Fruit fly (Drosophila melanogaster) whole organism, embryonic: ENCODE measurements around the gene mahe.
A peak's percentile ranks its signal among the peaks of the same experiment; 100 is the strongest.

Experiments used
- Aef1 ChIP-seq: fragments of 200-800 bp; sonication (Bioruptor generic); IDR thresholded peaks from 3 replicates; pipeline ENCODE4 v1.3.6; 2022; ENCODE audit warnings: missing biosample characterization, missing genetic modification characterization
- B-H1 ChIP-seq: fragments of 200-800 bp; sonication (Bioruptor generic); IDR thresholded peaks from 3 replicates; pipeline ENCODE4 v1.3.6; 2022; ENCODE audit warnings: missing biosample characterization, missing genetic modification characterization
- BtbVII ChIP-seq: fragments of 200-800 bp; sonication (Bioruptor generic); optimal IDR thresholded peaks from 3 replicates; lab custom pipeline; 2017; ENCODE audit warnings: missing biosample characterization, mild to moderate bottlenecking, missing genetic modification characterization
- CG10209 ChIP-seq: fragments of 200-800 bp; sonication (Bioruptor generic); optimal IDR thresholded peaks from 3 replicates; lab custom pipeline; 2017; ENCODE audit warnings: missing biosample characterization, mild to moderate bottlenecking, missing genetic modification characterization, missing genetic modification reagents
- CG10321 ChIP-seq: fragments of 200-800 bp; sonication (Bioruptor generic); IDR thresholded peaks from 2 replicates; pipeline ENCODE4 v1.3.6; 2022; ENCODE audit warnings: missing biosample characterization, missing genetic modification characterization
- CG10654 ChIP-seq: fragments of 200-800 bp; sonication (Bioruptor generic); optimal IDR thresholded peaks from 2 replicates; lab custom pipeline; 2016; ENCODE audit warnings: missing biosample characterization, missing genetic modification characterization
- CG10979 ChIP-seq: fragments of 200-800 bp; sonication (Bioruptor generic); optimal IDR thresholded peaks from 2 replicates; lab custom pipeline; 2018; ENCODE audit warnings: missing biosample characterization, mild to moderate bottlenecking, missing genetic modification characterization, moderate library complexity
- CG11093 ChIP-seq: fragments of 200-800 bp; sonication (Bioruptor generic); IDR thresholded peaks from 3 replicates; pipeline ENCODE4 v1.3.6; 2022; ENCODE audit warnings: missing biosample characterization, missing genetic modification characterization
- CG13624 ChIP-seq: fragments of 200-800 bp; sonication (Bioruptor generic); optimal IDR thresholded peaks from 2 replicates; lab custom pipeline; 2016; ENCODE audit warnings: missing biosample characterization, missing genetic modification characterization
- CG15011 ChIP-seq: fragments of 200-800 bp; sonication (Bioruptor generic); optimal IDR thresholded peaks from 3 replicates; lab custom pipeline; 2018; ENCODE audit warnings: missing biosample characterization, mild to moderate bottlenecking, missing genetic modification characterization
- CG16863 ChIP-seq: fragments of 200-800 bp; sonication (Bioruptor generic); optimal IDR thresholded peaks from 3 replicates; lab custom pipeline; 2016; ENCODE audit warnings: missing biosample characterization, missing genetic modification characterization
- CG1832 ChIP-seq: fragments of 200-800 bp; sonication (Bioruptor generic); optimal IDR thresholded peaks from 2 replicates; lab custom pipeline; 2017; ENCODE audit warnings: missing biosample characterization, mild to moderate bottlenecking, missing genetic modification characterization, inconsistent platforms
- CG18619 ChIP-seq: fragments of 200-800 bp; sonication (Bioruptor generic); optimal IDR thresholded peaks from 3 replicates; lab custom pipeline; 2017; ENCODE audit warnings: missing biosample characterization, mild to moderate bottlenecking, missing genetic modification characterization
- CG2116 ChIP-seq: fragments of 200-800 bp; sonication (Bioruptor generic); optimal IDR thresholded peaks from 3 replicates; lab custom pipeline; 2018; ENCODE audit warnings: missing biosample characterization, mild to moderate bottlenecking, missing genetic modification characterization
- CG2129 ChIP-seq: fragments of 200-800 bp; sonication (Bioruptor generic); IDR thresholded peaks from 2 replicates; pipeline ENCODE4 v1.3.6; 2022; ENCODE audit warnings: missing biosample characterization, missing genetic modification characterization; ENCODE audit not compliant: partially characterized antibody
- CG2712 ChIP-seq: fragments of 200-800 bp; optimal IDR thresholded peaks from 3 replicates; lab custom pipeline; 2019; ENCODE audit warnings: missing biosample characterization, mild to moderate bottlenecking, missing genetic modification characterization, moderate library complexity
- CG30431 ChIP-seq: fragments of 200-800 bp; sonication (Bioruptor generic); optimal IDR thresholded peaks from 2 replicates; lab custom pipeline; 2017; ENCODE audit warnings: missing biosample characterization, missing genetic modification characterization
- CG31224 ChIP-seq: fragments of 200-800 bp; sonication (Bioruptor generic); IDR thresholded peaks from 2 replicates; pipeline ENCODE4 v1.3.6; 2022; ENCODE audit warnings: missing biosample characterization, missing genetic modification characterization
- CG3838 ChIP-seq: fragments of 200-800 bp; sonication (Bioruptor generic); optimal IDR thresholded peaks from 3 replicates; lab custom pipeline; 2016; ENCODE audit warnings: missing biosample characterization, missing genetic modification characterization
- CG5180 ChIP-seq: fragments of 200-800 bp; sonication (Bioruptor generic); optimal IDR thresholded peaks from 3 replicates; lab custom pipeline; 2017; ENCODE audit warnings: missing biosample characterization, missing genetic modification characterization, mild to moderate bottlenecking, moderate library complexity, missing genetic modification reagents
- CG7556 ChIP-seq: fragments of 200-800 bp; sonication (Bioruptor generic); optimal IDR thresholded peaks from 2 replicates; lab custom pipeline; 2017; ENCODE audit warnings: missing biosample characterization, mild to moderate bottlenecking, missing genetic modification characterization
- CG7928 ChIP-seq: fragments of 200-800 bp; sonication (Bioruptor generic); optimal IDR thresholded peaks from 2 replicates; lab custom pipeline; 2017; ENCODE audit warnings: missing biosample characterization, mild to moderate bottlenecking, missing genetic modification characterization
- CG9727 ChIP-seq: fragments of 200-800 bp; sonication (Bioruptor generic); optimal IDR thresholded peaks from 3 replicates; lab custom pipeline; 2017; ENCODE audit warnings: missing biosample characterization, mild to moderate bottlenecking, missing genetic modification characterization
- D ChIP-seq, 2 experiments: fragments of 200-800 bp in 1 of 2; fragments of >200 bp in 1 of 2; sonication (Bioruptor generic) in 1 of 2; optimal IDR thresholded peaks; 2 replicates in 1 of 2; 3 replicates in 1 of 2; lab custom pipeline; 2017; ENCODE audit warnings: mild to moderate bottlenecking in 1 of 2, missing biosample characterization in 1 of 2, missing genetic modification characterization in 1 of 2, missing genetic modification reagents in 1 of 2
- HHEX ChIP-seq: fragments of 200-800 bp; sonication (Bioruptor generic); optimal IDR thresholded peaks from 3 replicates; lab custom pipeline; 2017; ENCODE audit warnings: missing biosample characterization, mild to moderate bottlenecking, missing genetic modification characterization, missing genetic modification reagents
- Hmx ChIP-seq: fragments of 200-800 bp; sonication (Bioruptor generic); optimal IDR thresholded peaks from 2 replicates; lab custom pipeline; 2016; ENCODE audit warnings: missing biosample characterization, missing genetic modification characterization
- Hr51 ChIP-seq, 2 experiments: fragments of 200-800 bp; sonication (Bioruptor generic); optimal IDR thresholded peaks; 2 replicates in 1 of 2; 3 replicates in 1 of 2; lab custom pipeline; 2016 to 2018; ENCODE audit warnings: missing biosample characterization in 2 of 2, missing genetic modification characterization in 2 of 2, mild to moderate bottlenecking in 1 of 2, moderate library complexity in 1 of 2
- Max ChIP-seq: fragments of 200-800 bp; sonication (Bioruptor generic); optimal IDR thresholded peaks from 2 replicates; lab custom pipeline; 2016; ENCODE audit warnings: missing biosample characterization, mild to moderate bottlenecking, missing genetic modification characterization
- Meics ChIP-seq: fragments of 200-800 bp; sonication (Bioruptor generic); optimal IDR thresholded peaks from 2 replicates; lab custom pipeline; 2017; ENCODE audit warnings: missing biosample characterization, mild to moderate bottlenecking, missing genetic modification characterization
- Mes4 ChIP-seq: fragments of 200-800 bp; sonication (Bioruptor generic); optimal IDR thresholded peaks from 2 replicates; lab custom pipeline; 2016; ENCODE audit warnings: missing biosample characterization, missing genetic modification characterization
- Myb ChIP-seq: fragments of 200-800 bp; sonication (Bioruptor generic); optimal IDR thresholded peaks from 2 replicates; lab custom pipeline; 2016; ENCODE audit warnings: missing biosample characterization, missing genetic modification characterization
- Neu2 ChIP-seq: fragments of 200-800 bp; sonication (Bioruptor generic); optimal IDR thresholded peaks from 3 replicates; lab custom pipeline; 2016; ENCODE audit warnings: missing biosample characterization, missing genetic modification characterization, borderline replicate concordance
- dimm ChIP-seq: fragments of 200-800 bp; sonication (Bioruptor generic); IDR thresholded peaks from 2 replicates; pipeline ENCODE4 v1.3.6; 2022; ENCODE audit warnings: missing biosample characterization, missing genetic modification characterization
- gem ChIP-seq: fragments of 200-800 bp; sonication (Bioruptor generic); optimal IDR thresholded peaks from 2 replicates; lab custom pipeline; 2019; ENCODE audit warnings: missing biosample characterization, mild to moderate bottlenecking, missing genetic modification characterization, moderate library complexity
- hkb ChIP-seq, 2 experiments: fragments of 200-800 bp in 1 of 2; fragments of >200 bp in 1 of 2; sonication (Bioruptor generic) in 1 of 2; IDR thresholded peaks in 1 of 2; optimal IDR thresholded peaks in 1 of 2; 2 replicates each; pipeline versions ENCODE4 v1.3.6 to Lab custom; 2017 to 2022; ENCODE audit warnings: missing biosample characterization in 1 of 2, missing genetic modification characterization in 1 of 2
- inv ChIP-seq: fragments of 200-800 bp; sonication (Bioruptor generic); IDR thresholded peaks from 2 replicates; pipeline ENCODE4 v1.3.6; 2022; ENCODE audit warnings: missing biosample characterization, missing genetic modification characterization; ENCODE audit not compliant: partially characterized antibody
- jigr1 ChIP-seq: fragments of 200-800 bp; sonication (Bioruptor generic); IDR thresholded peaks from 3 replicates; pipeline ENCODE4 v1.3.6; 2022; ENCODE audit warnings: missing biosample characterization, missing genetic modification characterization
- kay ChIP-seq: fragments of 200-800 bp; sonication (Bioruptor generic); optimal IDR thresholded peaks from 2 replicates; lab custom pipeline; 2016; ENCODE audit warnings: missing biosample characterization, missing genetic modification characterization
- maf-S ChIP-seq: fragments of 200-800 bp; sonication (Bioruptor generic); optimal IDR thresholded peaks from 2 replicates; lab custom pipeline; 2016; ENCODE audit warnings: missing biosample characterization, missing genetic modification characterization
- mirr ChIP-seq: fragments of 200-800 bp; sonication (Bioruptor generic); optimal IDR thresholded peaks from 3 replicates; lab custom pipeline; 2018; ENCODE audit warnings: missing biosample characterization, mild to moderate bottlenecking, missing genetic modification characterization
- nerfin-1 ChIP-seq: fragments of 200-800 bp; sonication (Bioruptor generic); optimal IDR thresholded peaks from 3 replicates; lab custom pipeline; 2019; ENCODE audit warnings: missing biosample characterization, mild to moderate bottlenecking, missing genetic modification characterization, moderate library complexity
- nmo ChIP-seq: fragments of 200-800 bp; sonication (Bioruptor generic); optimal IDR thresholded peaks from 2 replicates; lab custom pipeline; 2018; ENCODE audit warnings: missing biosample characterization, mild to moderate bottlenecking, missing genetic modification characterization, moderate library complexity
- oc ChIP-seq: fragments of 200-800 bp; sonication (Bioruptor generic); optimal IDR thresholded peaks from 2 replicates; lab custom pipeline; 2018; ENCODE audit warnings: missing biosample characterization, mild to moderate bottlenecking, missing genetic modification characterization, moderate library complexity
- org-1 ChIP-seq: fragments of 200-800 bp; sonication (Bioruptor generic); optimal IDR thresholded peaks from 2 replicates; lab custom pipeline; 2017; ENCODE audit warnings: missing biosample characterization, missing genetic modification characterization
- pan ChIP-seq, 4 experiments: fragments of >200 bp in 3 of 4; fragments of 200-800 bp in 1 of 4; sonication (Bioruptor generic) in 1 of 4; optimal IDR thresholded peaks in 3 of 4; IDR thresholded peaks in 1 of 4; 2 replicates each; pipeline versions ENCODE4 v1.3.6 to Lab custom; 2017 to 2022; ENCODE audit warnings: missing biosample characterization in 2 of 4, missing genetic modification characterization in 2 of 4, mixed read lengths in 1 of 4
- ranshi ChIP-seq: fragments of 200-800 bp; sonication (Bioruptor generic); IDR thresholded peaks from 2 replicates; pipeline ENCODE4 v1.3.6; 2022; ENCODE audit warnings: missing biosample characterization, missing genetic modification characterization
- slou ChIP-seq: fragments of 200-800 bp; sonication (Bioruptor generic); optimal IDR thresholded peaks from 3 replicates; lab custom pipeline; 2016; ENCODE audit warnings: missing biosample characterization, missing genetic modification characterization
- so ChIP-seq: fragments of 200-800 bp; sonication (Bioruptor generic); IDR thresholded peaks from 3 replicates; pipeline ENCODE4 v1.3.6; 2022; ENCODE audit warnings: missing biosample characterization, missing genetic modification characterization
- tin ChIP-seq: fragments of 200-800 bp; sonication (Bioruptor generic); optimal IDR thresholded peaks from 3 replicates; lab custom pipeline; 2016; ENCODE audit warnings: missing biosample characterization, missing genetic modification characterization

Gene mahe

dm6 chrX:7934679-7935078 is 3.5 kb upstream of the mahe start, which contains the start of gene RpS14b (continued):
- TF ChIP-seq CG18619 (peak; percentile 57), CG16863 (GFP tag; lab: Kevin White, UChicago) (peak; percentile 8), maf-S (GFP tag; lab: Kevin White, UChicago) (peak; percentile 30), CG10209 (GFP tag; lab: Kevin White, UChicago) (peak; percentile 45), CG15011 (peak; percentile 31), oc (tag; lab: Kevin White, UChicago) (no peak), dimm (GFP tag; lab: Robert Waterston, UW) (no peak), CG11093 (GFP tag; lab: Robert Waterston, UW) (no peak), D (optimal IDR thresholded peaks at IDR 0.05; lab: Kevin White, UChicago) (no peak), D (GFP tag; optimal IDR thresholded peaks at IDR 0.05; lab: Kevin White, UChicago) (no peak), Myb (peak; percentile 48), CG10979 (tag; lab: Kevin White, UChicago) (peak; percentile 25), CG9727 (GFP tag; lab: Kevin White, UChicago) (peak; percentile 74), kay (no peak), jigr1 (no peak), Hmx (GFP tag; lab: Kevin White, UChicago) (no peak), slou (GFP tag; lab: Kevin White, UChicago) (peak; percentile 39), B-H1 (GFP tag; lab: Robert Waterston, UW) (no peak), mirr (GFP tag; lab: Kevin White, UChicago) (peak; percentile 86), CG13624 (GFP tag; lab: Kevin White, UChicago) (peak; percentile 67), HHEX (peak; percentile 68), nmo (GFP tag; lab: Kevin White, UChicago) (peak; percentile 30), CG31224 (GFP tag; lab: Robert Waterston, UW) (peak; percentile 47), tin (peak; percentile 45), so (peak; percentile 72; the same call in 1 of the 3 replicates), CG1832 (GFP tag; lab: Kevin White, UChicago) (no peak), CG7556 (GFP tag; lab: Kevin White, UChicago) (no peak), inv (GFP tag; lab: Robert Waterston, UW) (peak; percentile 67), BtbVII (peak; percentile 61), org-1 (GFP tag; lab: Kevin White, UChicago) (no peak), CG2116 (peak; percentile 98), Aef1 (GFP tag; lab: Robert Waterston, UW) (peak; percentile 70), CG5180 (no peak), CG10654 (peak; percentile 29), ranshi (GFP tag; lab: Robert Waterston, UW) (peak; percentile 74), CG7928 (no peak), pan (optimal IDR thresholded peaks at IDR 0.05; lab: Kevin White, UChicago) (no peak), pan (GFP tag; optimal IDR thresholded peaks at IDR 0.05 in 1 of 2, IDR thresholded peaks at IDR 0.05 in 1 of 2) (peak in 1 of 2 experiments; percentile 74), CG30431 (GFP tag; lab: Kevin White, UChicago) (no peak), Meics (GFP tag; lab: Kevin White, UChicago) (peak; percentile 85), Max (GFP tag; lab: Kevin White, UChicago) (peak; percentile 51), gem (tag; lab: Kevin White, UChicago) (peak; percentile 23), CG2712 (tag; lab: Kevin White, UChicago) (peak; percentile 17), Hr51 (GFP tag; optimal IDR thresholded peaks at IDR 0.05; lab: Kevin White, UChicago) (peak; percentile 29 to 63), nerfin-1 (tag; lab: Kevin White, UChicago) (peak; percentile 6), Mes4 (GFP tag; lab: Kevin White, UChicago) (peak; percentile 80), CG2129 (GFP tag; lab: Robert Waterston, UW) (peak; percentile 32), CG10321 (peak; percentile 42; the same call in 1 of the 2 replicates), Neu2 (GFP tag; lab: Kevin White, UChicago) (no peak), CG3838 (GFP tag; lab: Kevin White, UChicago) (no peak), hkb (optimal IDR thresholded peaks at IDR 0.05; lab: Kevin White, UChicago) (peak; percentile 36), hkb (GFP tag; IDR thresholded peaks at IDR 0.05; lab: Robert Waterston, UW) (peak; percentile 71)
